Fruit fly (Drosophila melanogaster): Measurements from ENCODE around the gene Ace.

Gene Ace

dm6 chr3R:13273462-13273861 is 14.1 kb upstream of the Ace start:
- TF ChIP-seq Med (GFP tag) (peak; percentile 8), Sry-δ (GFP tag; optimal IDR thresholded peaks at IDR 0.05) (no peak), gro (GFP tag; optimal IDR thresholded peaks at IDR 0.05) (no peak), CG11247 (GFP tag; IDR thresholded peaks at IDR 0.05) (no peak), Dp (GFP tag; optimal IDR thresholded peaks at IDR 0.05) (no peak), CG12769 (tag; optimal IDR thresholded peaks at IDR 0.05) (peak; percentile 76), mirr (GFP tag; optimal IDR thresholded peaks at IDR 0.05) (peak; percentile 33), bowl (GFP tag; IDR thresholded peaks at IDR 0.05) (no peak), Six4 (GFP tag; optimal IDR thresholded peaks at IDR 0.05) (no peak), CG6272 (GFP tag; IDR thresholded peaks at IDR 0.05) (no peak), CG34224 (GFP tag; IDR thresholded peaks at IDR 0.05; ENCODE audit: partially characterized antibody) (peak; percentile 45; the same call in 1 of the 3 replicates), CTCF (GFP tag; optimal IDR thresholded peaks at IDR 0.05) (no peak), schlank (tag; optimal IDR thresholded peaks at IDR 0.05) (no peak), caup (GFP tag; optimal IDR thresholded peaks at IDR 0.05; ENCODE audit: severe bottlenecking) (no peak), ftz-f1 (GFP tag; optimal IDR thresholded peaks at IDR 0.05) (peak; percentile 30), CG13287 (GFP tag; IDR thresholded peaks at IDR 0.05; ENCODE audit: partially characterized antibody) (peak; percentile 27; the same call in 1 of the 2 replicates), CG12155 (GFP tag; optimal IDR thresholded peaks at IDR 0.05) (no peak), CG16813 (GFP tag; IDR thresholded peaks at IDR 0.05; ENCODE audit: partially characterized antibody) (0 out of 3 replicates have a peak, but pooled peaks have one; percentile 11), CG13894 (tag; optimal IDR thresholded peaks at IDR 0.05) (peak; percentile 42), crol (GFP tag; IDR thresholded peaks at IDR 0.05) (peak; percentile 52; the same call in 1 of the 2 replicates), sd (tag; optimal IDR thresholded peaks at IDR 0.05) (peak; percentile 63), CG13424 (tag; optimal IDR thresholded peaks at IDR 0.05) (no peak), CG2199 (GFP tag; IDR thresholded peaks at IDR 0.05) (no peak), Eip74EF (GFP tag; optimal IDR thresholded peaks at IDR 0.05) (peak in 1 of 2 experiments; percentile 94), lab (GFP tag; optimal IDR thresholded peaks at IDR 0.05) (peak; percentile 10), oc (tag; optimal IDR thresholded peaks at IDR 0.05) (peak; percentile 57), chinmo (GFP tag; IDR thresholded peaks at IDR 0.05; ENCODE audit: partially characterized antibody) (peak; percentile 97), vvl (GFP tag; IDR thresholded peaks at IDR 0.05) (peak; percentile 72; the same call in 1 of the 2 replicates), Sry-β (GFP tag; optimal IDR thresholded peaks at IDR 0.05) (no peak)

- TF ChIP-seq CG10979 (tag; optimal IDR thresholded peaks at IDR 0.05) (no peak), CG2678 (tag; optimal IDR thresholded peaks at IDR 0.05) (no peak), CG12942 (GFP tag; optimal IDR thresholded peaks at IDR 0.05) (no peak), hbn (GFP tag; IDR thresholded peaks at IDR 0.05; ENCODE audit: partially characterized antibody) (no peak), ftz-f1 (GFP tag; optimal IDR thresholded peaks at IDR 0.05) (no peak), CG13296 (GFP tag; optimal IDR thresholded peaks at IDR 0.05) (no peak), trh (GFP tag; optimal IDR thresholded peaks at IDR 0.05) (no peak), Xrp1 (GFP tag; IDR thresholded peaks at IDR 0.05) (no peak), HmgZ (tag; optimal IDR thresholded peaks at IDR 0.05) (peak; percentile 22), Usf (GFP tag; optimal IDR thresholded peaks at IDR 0.05) (no peak), Myb (GFP tag; optimal IDR thresholded peaks at IDR 0.05) (peak; percentile 93), cad (GFP tag; optimal IDR thresholded peaks at IDR 0.05) (no peak), chm (GFP tag; IDR thresholded peaks at IDR 0.05) (0 out of 2 replicates have a peak, but pooled peaks have one; percentile 38), sisA (GFP tag; IDR thresholded peaks at IDR 0.05) (no peak), CG7963 (GFP tag; IDR thresholded peaks at IDR 0.05; ENCODE audit: partially characterized antibody) (no peak), CG34422 (GFP tag; IDR thresholded peaks at IDR 0.05) (no peak), CG15514 (GFP tag; optimal IDR thresholded peaks at IDR 0.05) (peak; percentile 6), CG13287 (GFP tag; IDR thresholded peaks at IDR 0.05; ENCODE audit: partially characterized antibody) (peak; percentile 18; the same call in 1 of the 2 replicates), Dip2 (GFP tag; IDR thresholded peaks at IDR 0.05) (no peak), E2f2 (GFP tag; IDR thresholded peaks at IDR 0.05) (peak; percentile 76), pho (GFP tag; optimal IDR thresholded peaks at IDR 0.05) (no peak), CG11695 (GFP tag; IDR thresholded peaks at IDR 0.05) (no peak), CG2116 (GFP tag; optimal IDR thresholded peaks at IDR 0.05) (peak; percentile 1), nmo (GFP tag; optimal IDR thresholded peaks at IDR 0.05) (peak; percentile 2)
Measured at dm6 chr3R:13271758-13272157, 12.4 kb upstream of the Ace start, which contains the start of gene TBC1D5. Gene TBC1D5, minus strand, starts transcription at chr3R:13272011.
